Worm (Caenorhabditis elegans) whole organism, L1 larva: ENCODE results near the gene chil-14.
A peak's percentile ranks its signal among the peaks of the same experiment; 100 is the strongest.

ENCODE experiments used
- ceh-82 ChIP-seq, 3 experiments: fragments of 150-350 bp in 1 of 3; sonication (generic microtip) in 2 of 3; optimal IDR thresholded peaks; 2 replicates each; lab custom pipeline; 2014 to 2017; ENCODE audit warnings: missing biosample characterization in 3 of 3, missing genetic modification characterization in 3 of 3
- efl-1 ChIP-seq, 4 experiments: fragments of 150-350 bp; optimal IDR thresholded peaks in 3 of 4; peaks in 1 of 4; 1 replicate in 1 of 4; 2 replicates in 3 of 4; lab custom pipeline; 2014; ENCODE audit warnings: missing biosample characterization in 2 of 4, missing genetic modification characterization in 2 of 4, missing genetic modification reagents in 2 of 4
- egl-13 ChIP-seq: sonication (generic microtip); optimal IDR thresholded peaks from 2 replicates; lab custom pipeline; 2016; ENCODE audit warnings: missing genotype, missing genetic modification reagents, missing genetic modification characterization, missing compliant biosample characterization
- egl-27 ChIP-seq, 2 experiments: fragments of 150-350 bp in 1 of 2; sonication (generic microtip); optimal IDR thresholded peaks; 3 replicates each; lab custom pipeline; 2017 to 2018; ENCODE audit warnings: missing biosample characterization in 2 of 2, missing genetic modification characterization in 2 of 2, missing genetic modification reagents in 2 of 2
- lin-39 ChIP-seq: fragments of 150-350 bp; optimal IDR thresholded peaks from 2 replicates; lab custom pipeline; 2014; ENCODE audit warnings: missing biosample characterization, missing genetic modification reagents, missing genetic modification characterization
- lsy-2 ChIP-seq, 2 experiments: fragments of 150-350 bp; optimal IDR thresholded peaks; 2 replicates each; lab custom pipeline; 2014; ENCODE audit warnings: missing biosample characterization in 2 of 2, missing genetic modification characterization in 2 of 2
- mdl-1 ChIP-seq, 2 experiments: fragments of 150-350 bp; optimal IDR thresholded peaks; 2 replicates each; lab custom pipeline; 2014 to 2017; ENCODE audit warnings: missing biosample characterization in 2 of 2, missing genetic modification characterization in 2 of 2, inconsistent platforms in 1 of 2
- nhr-237 ChIP-seq: fragments of 150-350 bp; optimal IDR thresholded peaks from 2 replicates; lab custom pipeline; 2014; ENCODE audit warnings: missing biosample characterization, missing genetic modification characterization
- nhr-77 ChIP-seq: fragments of 150-350 bp; optimal IDR thresholded peaks from 2 replicates; lab custom pipeline; 2014; ENCODE audit warnings: missing biosample characterization, missing genetic modification characterization
- swsn-7 ChIP-seq: sonication (generic microtip); optimal IDR thresholded peaks from 2 replicates; lab custom pipeline; 2016; ENCODE audit warnings: missing genetic modification characterization, missing compliant biosample characterization
- unc-62 ChIP-seq: fragments of 150-350 bp; optimal IDR thresholded peaks from 2 replicates; lab custom pipeline; 2014; ENCODE audit warnings: missing biosample characterization, missing genetic modification reagents, missing genetic modification characterization
- unc-98 ChIP-seq: fragments of 200-800 bp; sonication (Bioruptor generic); IDR thresholded peaks from 2 replicates; pipeline ENCODE4 v1.3.6; 2022; ENCODE audit warnings: missing genetic modification characterization, missing compliant biosample characterization
- ztf-4 ChIP-seq: fragments of 150-350 bp; optimal IDR thresholded peaks from 2 replicates; lab custom pipeline; 2014; ENCODE audit warnings: missing biosample characterization, missing genetic modification characterization

ce11 chrV:1466949-1467348 is 12.1 kb downstream of the chil-14 start:
- TF ChIP-seq egl-27 (tag; optimal IDR thresholded peaks at IDR 0.05; lab: Kevin White, UChicago) (no peak), unc-98 (GFP tag; lab: Robert Waterston, UW) (no peak), lsy-2 (tag; optimal IDR thresholded peaks at IDR 0.05; lab: Kevin White, UChicago) (peak in 1 of 2 experiments; percentile 3), efl-1 (optimal IDR thresholded peaks at IDR 0.05; lab: Kevin White, UChicago) (peak; percentile 8 to 17), efl-1 (GFP tag; optimal IDR thresholded peaks at IDR 0.05 in 1 of 2; lab: Kevin White, UChicago) (peak in 1 of 2 experiments; percentile 71), ztf-4 (no peak), lin-39 (tag; lab: Kevin White, UChicago) (no peak), swsn-7 (no peak), unc-62 (GFP tag; lab: Kevin White, UChicago) (no peak), mdl-1 (tag; optimal IDR thresholded peaks at IDR 0.05; lab: Kevin White, UChicago) (peak in 1 of 2 experiments; percentile 11), egl-13 (tag; lab: Kevin White, UChicago) (no peak), nhr-77 (tag; lab: Kevin White, UChicago) (no peak), ceh-82 (tag; optimal IDR thresholded peaks at IDR 0.05; lab: Kevin White, UChicago) (peak in 2 of 3 experiments; percentile 6 to 15), nhr-237 (no peak)
